Fruit fly (Drosophila melanogaster): ENCODE results near the gene CG13887.

The CG13887 gene

DNA sequence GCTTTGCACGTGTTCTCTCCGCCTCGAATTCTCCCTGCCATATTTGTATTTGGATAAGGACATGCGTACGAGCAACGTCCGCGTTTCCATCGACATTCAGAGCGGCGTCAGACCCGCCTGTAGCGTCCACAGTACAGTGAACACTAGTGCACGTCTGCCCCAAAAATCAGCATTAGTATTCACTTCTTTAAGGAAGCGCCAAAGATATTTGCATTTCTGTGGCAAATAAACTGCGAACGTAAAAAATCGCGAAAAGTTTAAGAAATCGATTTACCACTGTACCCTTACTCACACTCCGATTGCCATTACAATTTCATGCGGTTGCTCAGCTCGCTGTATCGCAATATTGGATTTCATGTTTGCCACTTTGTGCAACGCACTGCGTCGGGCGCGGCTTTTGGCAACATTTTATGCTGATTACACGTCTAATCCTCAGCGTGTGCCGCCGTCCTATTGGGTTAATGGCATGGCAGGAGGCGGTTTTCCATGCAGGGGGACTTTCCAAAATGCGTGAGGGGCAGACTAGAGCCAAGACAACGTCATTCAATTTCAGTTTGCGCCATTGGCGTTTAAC, 34.9 kb upstream of the CG13887 start (continued):
- TF ChIP-seq Neu2 (GFP tag; optimal IDR thresholded peaks at IDR 0.05; ENCODE audit: borderline replicate concordance): no peak
- TF ChIP-seq tll (GFP tag; optimal IDR thresholded peaks at IDR 0.05): no peak
- TF ChIP-seq esg (GFP tag; conservative IDR thresholded peaks at IDR 0.05): peak; percentile 90
- peak; percentile 69 for TF ChIP-seq CG10267 (tag; optimal IDR thresholded peaks at IDR 0.05)
- peak; percentile 92 for TF ChIP-seq Ptx1 (GFP tag; IDR thresholded peaks at IDR 0.05)
- TF ChIP-seq zfh1 (GFP tag; IDR thresholded peaks at IDR 0.05): peak; percentile 96
- peak; percentile 77 for TF ChIP-seq Max (GFP tag; optimal IDR thresholded peaks at IDR 0.05)
- TF ChIP-seq ssp (GFP tag; IDR thresholded peaks at IDR 0.05): peak; percentile 80
- peak; percentile 36 for TF ChIP-seq CG2116 (GFP tag; optimal IDR thresholded peaks at IDR 0.05)
- peak; percentile 66 for TF ChIP-seq CG9437 (GFP tag; optimal IDR thresholded peaks at IDR 0.05)
- peak; percentile 83 for TF ChIP-seq danr (GFP tag; IDR thresholded peaks at IDR 0.05)
- peak; percentile 78 for TF ChIP-seq gcm2 (GFP tag; optimal IDR thresholded peaks at IDR 0.05)
- TF ChIP-seq CG5245 (GFP tag; optimal IDR thresholded peaks at IDR 0.05): peak; percentile 89
- TF ChIP-seq Sry-δ (GFP tag; optimal IDR thresholded peaks at IDR 0.05): peak; percentile 44
- TF ChIP-seq YL-1 (GFP tag; optimal IDR thresholded peaks at IDR 0.05): no peak
- no peak for TF ChIP-seq CG7963 (GFP tag; IDR thresholded peaks at IDR 0.05; ENCODE audit: partially characterized antibody)
- peak; percentile 83 for TF ChIP-seq eyg (GFP tag; optimal IDR thresholded peaks at IDR 0.05)
- peak; percentile 91 to 93 for TF ChIP-seq dpn (GFP tag; optimal IDR thresholded peaks at IDR 0.05)
- peak; percentile 93 for TF ChIP-seq H2.0 (GFP tag; IDR thresholded peaks at IDR 0.05)
- TF ChIP-seq CG34376 (GFP tag; optimal IDR thresholded peaks at IDR 0.05): peak; percentile 80
- TF ChIP-seq HmgD (GFP tag; optimal IDR thresholded peaks at IDR 0.05): peak; percentile 84
- peak; percentile 89 for TF ChIP-seq Mrtf (GFP tag; IDR thresholded peaks at IDR 0.05)
- peak; percentile 60 for TF ChIP-seq CG2202 (tag; optimal IDR thresholded peaks at IDR 0.05)
- TF ChIP-seq wor (GFP tag; IDR thresholded peaks at IDR 0.05): peak; percentile 78
- TF ChIP-seq CG1832 (GFP tag; optimal IDR thresholded peaks at IDR 0.05): no peak
- peak; percentile 94 for TF ChIP-seq Optix (GFP tag; IDR thresholded peaks at IDR 0.05)
- TF ChIP-seq Pdp1 (GFP tag; optimal IDR thresholded peaks at IDR 0.05): peak; percentile 82 to 89
- peak; percentile 95 for TF ChIP-seq chm (GFP tag; IDR thresholded peaks at IDR 0.05)
- peak; percentile 69 for TF ChIP-seq Sox100B (GFP tag; optimal IDR thresholded peaks at IDR 0.05)
- no peak for TF ChIP-seq CG16813 (GFP tag; IDR thresholded peaks at IDR 0.05; ENCODE audit: partially characterized antibody)
- TF ChIP-seq salm (tag; optimal IDR thresholded peaks at IDR 0.05): peak; percentile 62
- TF ChIP-seq Hr3 (GFP tag; optimal IDR thresholded peaks at IDR 0.05): peak; percentile 80
- TF ChIP-seq CG7987 (GFP tag; optimal IDR thresholded peaks at IDR 0.05): peak; percentile 64
- peak; percentile 80 for TF ChIP-seq fd64A (GFP tag; optimal IDR thresholded peaks at IDR 0.05)
- peak; percentile 64 for TF ChIP-seq sd (tag; optimal IDR thresholded peaks at IDR 0.05)
- peak; percentile 64; the same call in 1 of the 2 replicates for TF ChIP-seq Poxn (GFP tag; IDR thresholded peaks at IDR 0.05)
- TF ChIP-seq Abd-B (GFP tag; optimal IDR thresholded peaks at IDR 0.05): peak; percentile 81
- peak; percentile 76; the same call in 2 of the 3 replicates for TF ChIP-seq CG11560 (tag; IDR thresholded peaks at IDR 0.05)
- TF ChIP-seq hth (optimal IDR thresholded peaks at IDR 0.05): no peak
- TF ChIP-seq CG8944 (GFP tag; optimal IDR thresholded peaks at IDR 0.05): peak; percentile 89
- TF ChIP-seq gsb-n (tag; optimal IDR thresholded peaks at IDR 0.05): peak; percentile 86
- TF ChIP-seq CG17328 (GFP tag; IDR thresholded peaks at IDR 0.05): peak; percentile 94
- no peak for TF ChIP-seq GATAe (GFP tag; conservative IDR thresholded peaks at IDR 0.05)
- TF ChIP-seq B-H1 (GFP tag; IDR thresholded peaks at IDR 0.05): peak; percentile 89
- peak; percentile 93 for TF ChIP-seq sob (GFP tag; IDR thresholded peaks at IDR 0.05)
- no peak for TF ChIP-seq Kr (GFP tag; optimal IDR thresholded peaks at IDR 0.05)
- peak; percentile 61 for TF ChIP-seq Nf-YC (tag; optimal IDR thresholded peaks at IDR 0.05)
- peak; percentile 80; the same call in 1 of the 2 replicates for TF ChIP-seq dan (GFP tag; IDR thresholded peaks at IDR 0.05)
- TF ChIP-seq ac (GFP tag; optimal IDR thresholded peaks at IDR 0.05): peak; percentile 31
- TF ChIP-seq amos (GFP tag; IDR thresholded peaks at IDR 0.05; ENCODE audit: partially characterized antibody): no peak
